Worm (Caenorhabditis elegans) whole organism, L1 larva: ENCODE data around the gene T22F3.10.

ENCODE experiments used
- C16A3.4 ChIP-seq: fragments of 150-350 bp; optimal IDR thresholded peaks from 2 replicates; lab custom pipeline; 2014; ENCODE audit warnings: missing biosample characterization, missing genetic modification characterization
- Y116A8C.19 ChIP-seq: sonication (generic microtip); optimal IDR thresholded peaks from 2 replicates; lab custom pipeline; 2016; ENCODE audit warnings: missing compliant biosample characterization, missing genetic modification characterization, borderline replicate concordance
- alr-1 ChIP-seq: fragments of 200-800 bp; sonication (Bioruptor generic); optimal IDR thresholded peaks from 2 replicates; lab custom pipeline; 2018; ENCODE audit warnings: borderline replicate concordance, mild to moderate bottlenecking, missing genetic modification characterization, missing compliant biosample characterization
- ceh-8 ChIP-seq: fragments of 200-800 bp; sonication (Bioruptor generic); optimal IDR thresholded peaks from 2 replicates; lab custom pipeline; 2018; ENCODE audit warnings: mild to moderate bottlenecking, missing genetic modification characterization, moderate library complexity, missing compliant biosample characterization
- ceh-82 ChIP-seq, 3 experiments: fragments of 150-350 bp in 1 of 3; sonication (generic microtip) in 2 of 3; optimal IDR thresholded peaks; 2 replicates each; lab custom pipeline; 2014 to 2017; ENCODE audit warnings: missing biosample characterization in 3 of 3, missing genetic modification characterization in 3 of 3
- ceh-88 ChIP-seq: fragments of 200-800 bp; sonication (Bioruptor generic); IDR thresholded peaks from 2 replicates; pipeline ENCODE4 v1.3.6; 2022; ENCODE audit warnings: missing genetic modification characterization, missing compliant biosample characterization
- ces-1 ChIP-seq: fragments of 150-350 bp; optimal IDR thresholded peaks from 2 replicates; lab custom pipeline; 2014; ENCODE audit warnings: missing biosample characterization, missing genetic modification reagents, missing genetic modification characterization
- dpl-1 ChIP-seq, 3 experiments: fragments of 150-350 bp in 2 of 3; sonication (generic microtip) in 1 of 3; optimal IDR thresholded peaks; 2 replicates each; lab custom pipeline; 2014 to 2017; ENCODE audit warnings: missing biosample characterization in 3 of 3, missing genetic modification characterization in 3 of 3, missing genetic modification reagents in 3 of 3
- dsc-1 ChIP-seq: sonication (generic microtip); optimal IDR thresholded peaks from 2 replicates; lab custom pipeline; 2016; ENCODE audit warnings: mild to moderate bottlenecking, missing genetic modification characterization, missing compliant biosample characterization
- efl-1 ChIP-seq, 4 experiments: fragments of 150-350 bp; optimal IDR thresholded peaks in 3 of 4; peaks in 1 of 4; 1 replicate in 1 of 4; 2 replicates in 3 of 4; lab custom pipeline; 2014; ENCODE audit warnings: missing biosample characterization in 2 of 4, missing genetic modification characterization in 2 of 4, missing genetic modification reagents in 2 of 4
- egl-13 ChIP-seq: sonication (generic microtip); optimal IDR thresholded peaks from 2 replicates; lab custom pipeline; 2016; ENCODE audit warnings: missing genotype, missing genetic modification reagents, missing genetic modification characterization, missing compliant biosample characterization
- egl-27 ChIP-seq, 2 experiments: fragments of 150-350 bp in 1 of 2; sonication (generic microtip); optimal IDR thresholded peaks; 3 replicates each; lab custom pipeline; 2017 to 2018; ENCODE audit warnings: missing biosample characterization in 2 of 2, missing genetic modification characterization in 2 of 2, missing genetic modification reagents in 2 of 2
- elt-3 ChIP-seq, 6 experiments: fragments of 150-350 bp in 1 of 6; sonication (generic microtip); optimal IDR thresholded peaks; 2 replicates each; lab custom pipeline; 2017 to 2018; ENCODE audit warnings: missing biosample characterization in 6 of 6, missing genetic modification characterization in 6 of 6, inconsistent platforms in 1 of 6
- ets-5 ChIP-seq: fragments of 200-800 bp; sonication (Bioruptor generic); IDR thresholded peaks from 2 replicates; pipeline ENCODE4 v1.3.6; 2022; ENCODE audit warnings: missing genetic modification characterization, missing compliant biosample characterization
- fkh-10 ChIP-seq: sonication (generic microtip); optimal IDR thresholded peaks from 2 replicates; lab custom pipeline; 2017; ENCODE audit warnings: missing biosample characterization, missing genetic modification reagents, missing genetic modification characterization
- fkh-4 ChIP-seq: sonication (generic microtip); optimal IDR thresholded peaks from 2 replicates; lab custom pipeline; 2016; ENCODE audit warnings: missing compliant biosample characterization, missing genetic modification characterization, borderline replicate concordance
- fkh-8 ChIP-seq: sonication (generic microtip); optimal IDR thresholded peaks from 2 replicates; lab custom pipeline; 2016; ENCODE audit warnings: mild to moderate bottlenecking, missing genetic modification characterization, missing compliant biosample characterization
- fos-1 ChIP-seq: fragments of 150-350 bp; optimal IDR thresholded peaks from 2 replicates; lab custom pipeline; 2014; ENCODE audit warnings: missing biosample characterization, missing genetic modification characterization
- hpl-2 ChIP-seq: fragments of 150-350 bp; optimal IDR thresholded peaks from 2 replicates; lab custom pipeline; 2014; ENCODE audit warnings: missing biosample characterization, missing genetic modification reagents, missing genetic modification characterization
- jun-1 ChIP-seq: fragments of 150-350 bp; optimal IDR thresholded peaks from 2 replicates; lab custom pipeline; 2014; ENCODE audit warnings: missing biosample characterization, missing genetic modification reagents, missing genetic modification characterization
- lin-14 ChIP-seq: fragments of 200-800 bp; sonication (Bioruptor generic); optimal IDR thresholded peaks from 2 replicates; lab custom pipeline; 2018; ENCODE audit warnings: mild to moderate bottlenecking, missing genetic modification characterization, moderate library complexity, missing compliant biosample characterization
- lin-35 ChIP-seq, 2 experiments: fragments of 150-350 bp; optimal IDR thresholded peaks; 2 replicates each; lab custom pipeline; 2014; ENCODE audit warnings: missing biosample characterization in 2 of 2, missing genetic modification characterization in 2 of 2, missing genetic modification reagents in 2 of 2
- lsy-2 ChIP-seq, 2 experiments: fragments of 150-350 bp; optimal IDR thresholded peaks; 2 replicates each; lab custom pipeline; 2014; ENCODE audit warnings: missing biosample characterization in 2 of 2, missing genetic modification characterization in 2 of 2
- mef-2 ChIP-seq: fragments of 150-350 bp; optimal IDR thresholded peaks from 2 replicates; lab custom pipeline; 2014; ENCODE audit warnings: missing biosample characterization, missing genetic modification characterization
- mep-1 ChIP-seq: fragments of 150-350 bp; optimal IDR thresholded peaks from 2 replicates; lab custom pipeline; 2014; ENCODE audit warnings: missing biosample characterization, missing genetic modification characterization
- nhr-11 ChIP-seq: fragments of 150-350 bp; optimal IDR thresholded peaks from 2 replicates; lab custom pipeline; 2014; ENCODE audit warnings: missing biosample characterization, missing genetic modification characterization
- nhr-12 ChIP-seq: sonication (generic microtip); optimal IDR thresholded peaks from 2 replicates; lab custom pipeline; 2017; ENCODE audit warnings: missing biosample characterization, missing genetic modification characterization
- nhr-19 ChIP-seq: fragments of 200-800 bp; sonication (Bioruptor generic); conservative IDR thresholded peaks from 2 replicates; pipeline ENCODE4 v1.3.6; 2022; ENCODE audit warnings: missing genetic modification characterization, missing compliant biosample characterization
- nhr-20 ChIP-seq: sonication (generic microtip); optimal IDR thresholded peaks from 2 replicates; lab custom pipeline; 2016; ENCODE audit warnings: mild to moderate bottlenecking, missing genetic modification characterization, missing compliant biosample characterization
- nhr-47 ChIP-seq: sonication (generic microtip); optimal IDR thresholded peaks from 2 replicates; lab custom pipeline; 2016; ENCODE audit warnings: mild to moderate bottlenecking, missing genetic modification characterization, moderate library complexity, missing compliant biosample characterization
- nhr-71 ChIP-seq: sonication (generic microtip); optimal IDR thresholded peaks from 2 replicates; lab custom pipeline; 2016; ENCODE audit warnings: mild to moderate bottlenecking, missing genetic modification characterization, moderate library complexity, missing compliant biosample characterization
- nhr-77 ChIP-seq: fragments of 150-350 bp; optimal IDR thresholded peaks from 2 replicates; lab custom pipeline; 2014; ENCODE audit warnings: missing biosample characterization, missing genetic modification characterization
- nhr-84 ChIP-seq: sonication (generic microtip); optimal IDR thresholded peaks from 2 replicates; lab custom pipeline; 2017; ENCODE audit warnings: missing biosample characterization, missing genetic modification characterization
- nhr-85 ChIP-seq: sonication (generic microtip); peaks from one replicate; lab custom pipeline; 2016; ENCODE audit warnings: missing genetic modification characterization, inconsistent platforms, missing compliant biosample characterization
- pag-3 ChIP-seq: sonication (generic microtip); optimal IDR thresholded peaks from 2 replicates; lab custom pipeline; 2017; ENCODE audit warnings: missing genetic modification characterization, mild to moderate bottlenecking, missing compliant biosample characterization, antibody characterized with exemption, borderline replicate concordance; ENCODE audit not compliant: insufficient read depth
- pax-3 ChIP-seq: fragments of 200-800 bp; sonication (Bioruptor generic); optimal IDR thresholded peaks from 2 replicates; lab custom pipeline; 2018; ENCODE audit warnings: mild to moderate bottlenecking, missing genetic modification characterization, moderate library complexity, missing compliant biosample characterization
- rnt-1 ChIP-seq: sonication (generic microtip); optimal IDR thresholded peaks from 2 replicates; lab custom pipeline; 2016; ENCODE audit warnings: mild to moderate bottlenecking, missing genetic modification characterization, moderate library complexity, missing compliant biosample characterization
- skn-1 ChIP-seq: fragments of 150-350 bp; optimal IDR thresholded peaks from 2 replicates; lab custom pipeline; 2014; ENCODE audit warnings: missing biosample characterization, missing genetic modification characterization
- snu-23 ChIP-seq: sonication (generic microtip); optimal IDR thresholded peaks from 2 replicates; lab custom pipeline; 2016; ENCODE audit warnings: missing genetic modification characterization, missing compliant biosample characterization
- sup-37 ChIP-seq: fragments of 200-800 bp; sonication (Bioruptor generic); optimal IDR thresholded peaks from 2 replicates; lab custom pipeline; 2018; ENCODE audit warnings: mild to moderate bottlenecking, missing genetic modification characterization, missing compliant biosample characterization
- tbx-2 ChIP-seq: sonication (generic microtip); optimal IDR thresholded peaks from 2 replicates; lab custom pipeline; 2016; ENCODE audit warnings: missing genetic modification characterization, missing compliant biosample characterization
- unc-30 ChIP-seq: sonication (generic microtip); optimal IDR thresholded peaks from 2 replicates; lab custom pipeline; 2017; ENCODE audit warnings: missing biosample characterization, missing genetic modification characterization
- vab-15 ChIP-seq: sonication (generic microtip); optimal IDR thresholded peaks from 2 replicates; lab custom pipeline; 2017; ENCODE audit warnings: missing genotype, mild to moderate bottlenecking, missing genetic modification characterization, missing compliant biosample characterization
- zag-1 ChIP-seq: fragments of 150-350 bp; optimal IDR thresholded peaks from 2 replicates; lab custom pipeline; 2014; ENCODE audit warnings: missing biosample characterization, missing genetic modification characterization
- ztf-11 ChIP-seq, 2 experiments: sonication (generic microtip); optimal IDR thresholded peaks; 2 replicates each; lab custom pipeline; 2016 to 2017; ENCODE audit warnings: missing genetic modification characterization in 2 of 2, missing biosample characterization in 1 of 2, missing compliant biosample characterization in 1 of 2

The T22F3.10 gene

ce11 chrV:3579795-3580194, 31.8 kb downstream of the T22F3.10 start (continued):
- TF ChIP-seq egl-27 (tag; optimal IDR thresholded peaks at IDR 0.05; lab: Kevin White, UChicago) (no peak), nhr-12 (tag; lab: Kevin White, UChicago) (no peak), mep-1 (tag; lab: Kevin White, UChicago) (peak; percentile 61), tbx-2 (tag; lab: Kevin White, UChicago) (peak; percentile 23), snu-23 (GFP tag; lab: Kevin White, UChicago) (peak; percentile 68), ces-1 (GFP tag; lab: Kevin White, UChicago) (no peak), nhr-71 (peak; percentile 73), C16A3.4 (tag; lab: Kevin White, UChicago) (peak; percentile 15), skn-1 (tag; lab: Kevin White, UChicago) (peak; percentile 27), lin-35 (GFP tag; optimal IDR thresholded peaks at IDR 0.05; lab: Kevin White, UChicago) (peak; percentile 73 to 86), dsc-1 (tag; lab: Kevin White, UChicago) (no peak), nhr-19 (GFP tag; lab: Robert Waterston, UW) (peak; percentile 29; the same call in 1 of the 2 replicates), ceh-8 (no peak), pax-3 (tag; lab: Kevin White, UChicago) (no peak), nhr-77 (tag; lab: Kevin White, UChicago) (peak; percentile 25), fkh-4 (tag; lab: Kevin White, UChicago) (no peak), sup-37 (GFP tag; lab: Kevin White, UChicago) (no peak), Y116A8C.19 (tag; lab: Kevin White, UChicago) (no peak), lsy-2 (tag; optimal IDR thresholded peaks at IDR 0.05; lab: Kevin White, UChicago) (peak; percentile 42 to 64), pag-3 (tag; lab: Kevin White, UChicago) (no peak), nhr-85 (peak; percentile 57), zag-1 (tag; lab: Kevin White, UChicago) (no peak), ztf-11 (tag; optimal IDR thresholded peaks at IDR 0.05; lab: Kevin White, UChicago) (no peak), nhr-20 (tag; lab: Kevin White, UChicago) (peak; percentile 67), ceh-88 (GFP tag; lab: Robert Waterston, UW) (no peak), rnt-1 (tag; lab: Kevin White, UChicago) (peak; percentile 55), jun-1 (tag; lab: Kevin White, UChicago) (no peak), nhr-47 (tag; lab: Kevin White, UChicago) (peak; percentile 35), vab-15 (tag; lab: Kevin White, UChicago) (no peak), ceh-82 (tag; optimal IDR thresholded peaks at IDR 0.05; lab: Kevin White, UChicago) (peak in 2 of 3 experiments; percentile 29 to 76), nhr-84 (no peak), alr-1 (tag; lab: Kevin White, UChicago) (no peak), fkh-10 (GFP tag; lab: Kevin White, UChicago) (peak; percentile 12), elt-3 (tag; optimal IDR thresholded peaks at IDR 0.05; lab: Kevin White, UChicago) (peak in 2 of 6 experiments; percentile 1 to 14), unc-30 (tag; lab: Kevin White, UChicago) (no peak), dpl-1 (GFP tag; optimal IDR thresholded peaks at IDR 0.05; lab: Kevin White, UChicago) (peak; percentile 62 to 81 (median 65))

ce11 chrV:3579248-3579647, 32.3 kb downstream of the T22F3.10 start:
- TF ChIP-seq hpl-2 (GFP tag; lab: Kevin White, UChicago) (no peak), egl-13 (no peak), efl-1 (optimal IDR thresholded peaks at IDR 0.05; lab: Kevin White, UChicago) (no peak), efl-1 (GFP tag; optimal IDR thresholded peaks at IDR 0.05 in 1 of 2; lab: Kevin White, UChicago) (peak in 1 of 2 experiments; percentile 88), nhr-11 (tag; lab: Kevin White, UChicago) (no peak), fos-1 (tag; lab: Kevin White, UChicago) (no peak), dsc-1 (tag; lab: Kevin White, UChicago) (peak; percentile 6), lin-14 (GFP tag; lab: Kevin White, UChicago) (peak; percentile 29), dpl-1 (GFP tag; optimal IDR thresholded peaks at IDR 0.05; lab: Kevin White, UChicago) (peak in 1 of 3 experiments; percentile 11), lsy-2 (tag; optimal IDR thresholded peaks at IDR 0.05; lab: Kevin White, UChicago) (no peak), fkh-8 (tag; lab: Kevin White, UChicago) (peak; percentile 27), mef-2 (no peak), ets-5 (GFP tag; lab: Robert Waterston, UW) (no peak), nhr-71 (no peak)
